Worm (Caenorhabditis elegans): Measurements from ENCODE around the gene fbxa-201.

DNA sequence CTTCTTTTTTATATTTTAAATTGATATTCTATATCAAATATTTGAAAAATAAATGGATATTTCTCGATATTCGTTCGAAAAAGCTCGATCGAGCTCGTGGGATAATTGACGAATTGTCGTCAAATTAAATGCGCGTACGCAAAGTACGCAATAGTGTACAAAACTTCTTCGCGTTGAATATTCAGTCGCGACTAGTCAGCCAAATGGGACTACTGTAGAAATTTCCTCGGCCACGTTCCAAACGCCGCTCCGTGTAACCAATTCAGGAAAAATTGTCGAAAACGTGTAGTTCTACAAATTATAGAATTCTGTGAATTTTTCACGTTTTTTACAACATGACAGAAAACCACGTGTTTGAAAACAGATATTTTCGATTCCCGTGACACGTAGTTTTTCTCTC lies 33.3 kb downstream of the fbxa-201 start:
- TF ChIP-seq zip-2 (tag; optimal IDR thresholded peaks at IDR 0.05) = no peak
- no peak for TF ChIP-seq zag-1 (tag; optimal IDR thresholded peaks at IDR 0.05)
- TF ChIP-seq F49E8.2 (tag; optimal IDR thresholded peaks at IDR 0.05; ENCODE audit: borderline replicate concordance) = no peak

All from whole organism, L4 larva.